Worm (Caenorhabditis elegans): ENCODE results near the gene egl-5.

DNA sequence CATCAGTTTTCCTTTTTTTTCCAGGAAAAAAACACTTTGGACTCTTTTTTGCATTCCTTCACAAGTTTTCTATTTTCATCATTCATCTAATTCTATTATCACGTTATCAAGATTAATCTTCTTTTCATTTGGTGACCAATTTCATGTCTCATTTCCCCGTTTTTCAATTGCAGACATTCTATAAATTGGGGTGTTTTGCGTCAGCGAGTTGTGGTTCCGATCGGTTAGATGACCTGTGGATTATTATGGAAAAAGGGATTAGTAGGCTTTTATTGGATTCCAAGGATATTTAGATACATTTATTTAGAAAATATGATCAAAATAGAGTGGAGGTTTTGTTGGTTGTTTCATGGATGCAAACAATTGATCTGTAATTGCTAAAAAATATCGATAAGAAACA is 20.7 kb downstream of the egl-5 start:
- TF ChIP-seq pha-4 (tag; optimal IDR thresholded peaks at IDR 0.05) (no peak), nfya-1 (tag; optimal IDR thresholded peaks at IDR 0.05; ENCODE audit: insufficient read depth) (no peak)

Measured in whole organism, L3 larva.